Worm (Caenorhabditis elegans) whole organism, L4 larva: ENCODE data around the gene elt-1.

Experiments
- lin-38 ChIP-seq: fragments of 200-800 bp; sonication (Bioruptor generic); IDR thresholded peaks from 2 replicates; pipeline ENCODE4 v1.3.6; 2022; ENCODE audit warnings: missing genetic modification reagents, missing genetic modification characterization, missing compliant biosample characterization
- lin-39 ChIP-seq: fragments of 150-350 bp; optimal IDR thresholded peaks from 2 replicates; lab custom pipeline; 2014; ENCODE audit warnings: missing biosample characterization, missing genetic modification reagents, missing genetic modification characterization
- pqm-1 ChIP-seq: sonication (generic microtip); optimal IDR thresholded peaks from 2 replicates; lab custom pipeline; 2017; ENCODE audit warnings: missing biosample characterization, missing genetic modification characterization
- snpc-4 ChIP-seq: fragments of 150-350 bp; optimal IDR thresholded peaks from 2 replicates; lab custom pipeline; 2014; ENCODE audit warnings: missing biosample characterization, missing genetic modification characterization

DNA sequence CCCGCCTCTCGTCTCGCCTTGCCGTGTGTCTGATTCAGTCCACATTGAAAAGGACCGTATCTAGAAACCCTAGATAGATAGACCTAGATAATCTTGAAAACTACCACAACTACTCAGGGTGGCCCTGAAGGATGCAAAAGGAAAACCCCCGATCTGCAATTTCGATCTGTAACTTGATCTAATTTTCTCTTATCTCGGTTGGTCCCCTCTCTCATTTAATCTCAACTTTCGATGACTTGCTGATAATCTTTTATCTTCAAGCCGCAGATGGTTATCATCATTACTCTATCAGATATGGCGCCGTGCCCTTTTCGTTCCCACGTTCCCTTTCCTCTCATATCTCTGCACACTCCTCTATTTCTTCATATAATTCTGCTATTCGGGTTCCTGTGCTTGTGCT, 716 bp downstream of the elt-1 start:
- TF ChIP-seq lin-39 (no peak), lin-38 (GFP tag; lab: Robert Waterston, UW) (no peak), snpc-4 (no peak), pqm-1 (no peak)
